Worm (Caenorhabditis elegans) whole organism, young adult: ENCODE measurements around the gene K09C6.9.
A peak's percentile ranks its signal among the peaks of the same experiment; 100 is the strongest.

Experiments used
- C06A6.2 ChIP-seq: fragments of 200-800 bp; sonication (Bioruptor generic); conservative IDR thresholded peaks from 2 replicates; pipeline ENCODE4 v1.3.6; 2022; ENCODE audit warnings: missing genetic modification characterization, missing compliant biosample characterization
- C17E4.6 ChIP-seq: fragments of 200-800 bp; sonication (Bioruptor generic); IDR thresholded peaks from 2 replicates; pipeline ENCODE4 v1.3.6; 2022; ENCODE audit warnings: missing genetic modification reagents, missing genetic modification characterization, missing compliant biosample characterization
- F33H1.4 ChIP-seq: fragments of 200-800 bp; sonication (Bioruptor generic); IDR thresholded peaks from 2 replicates; pipeline ENCODE4 v1.3.6; 2022; ENCODE audit warnings: missing genetic modification reagents, missing genetic modification characterization, missing compliant biosample characterization
- F57A8.1 ChIP-seq: fragments of 200-800 bp; sonication (Bioruptor generic); optimal IDR thresholded peaks from 2 replicates; lab custom pipeline; 2018; ENCODE audit warnings: mild to moderate bottlenecking, missing genetic modification characterization, moderate library complexity, missing compliant biosample characterization
- K12H6.12 ChIP-seq: fragments of 200-800 bp; sonication (Bioruptor generic); optimal IDR thresholded peaks from 2 replicates; lab custom pipeline; 2018; ENCODE audit warnings: mild to moderate bottlenecking, missing genetic modification characterization, missing compliant biosample characterization
- Y79H2A.3 ChIP-seq: fragments of 200-800 bp; sonication (Bioruptor generic); conservative IDR thresholded peaks from 2 replicates; pipeline ENCODE4 v1.3.6; 2022; ENCODE audit warnings: missing genetic modification reagents, missing genetic modification characterization, missing compliant biosample characterization
- aptf-3 ChIP-seq: fragments of 200-800 bp; sonication (Bioruptor generic); IDR thresholded peaks from 2 replicates; pipeline ENCODE4 v1.3.6; 2022; ENCODE audit warnings: missing genetic modification characterization, missing compliant biosample characterization
- attf-5 ChIP-seq: fragments of 200-800 bp; sonication (Bioruptor generic); optimal IDR thresholded peaks from 2 replicates; lab custom pipeline; 2018; ENCODE audit warnings: mild to moderate bottlenecking, missing genetic modification characterization, missing compliant biosample characterization
- bed-1 ChIP-seq: fragments of 200-800 bp; sonication (Bioruptor generic); IDR thresholded peaks from 2 replicates; pipeline ENCODE4 v1.3.6; 2022; ENCODE audit warnings: missing genetic modification reagents, missing genetic modification characterization, missing compliant biosample characterization
- cebp-1 ChIP-seq, 2 experiments: fragments of 200-800 bp in 1 of 2; sonication (Bioruptor generic) in 1 of 2; sonication (generic microtip) in 1 of 2; IDR thresholded peaks in 1 of 2; optimal IDR thresholded peaks in 1 of 2; 2 replicates each; pipeline versions ENCODE4 v1.3.6 to Lab custom; 2017 to 2022; ENCODE audit warnings: missing compliant biosample characterization in 2 of 2, missing genetic modification characterization in 2 of 2, mild to moderate bottlenecking in 1 of 2, missing genetic modification reagents in 1 of 2, moderate library complexity in 1 of 2
- ceh-58 ChIP-seq: fragments of 200-800 bp; sonication (Bioruptor generic); IDR thresholded peaks from 2 replicates; pipeline ENCODE4 v1.3.6; 2022; ENCODE audit warnings: missing genetic modification characterization, missing compliant biosample characterization
- dox-1 ChIP-seq: fragments of 200-800 bp; sonication (Bioruptor generic); IDR thresholded peaks from 2 replicates; pipeline ENCODE4 v1.3.6; 2022; ENCODE audit warnings: missing genetic modification reagents, missing genetic modification characterization, missing compliant biosample characterization
- egl-18 ChIP-seq: fragments of 200-800 bp; sonication (Bioruptor generic); IDR thresholded peaks from 2 replicates; pipeline ENCODE4 v1.3.6; 2022; ENCODE audit warnings: missing genetic modification reagents, missing genetic modification characterization, missing compliant biosample characterization
- egl-44 ChIP-seq: fragments of 200-800 bp; sonication (Bioruptor generic); IDR thresholded peaks from 2 replicates; pipeline ENCODE4 v1.3.6; 2022; ENCODE audit warnings: missing genetic modification reagents, missing genetic modification characterization, missing compliant biosample characterization
- ekl-4 ChIP-seq: fragments of 200-800 bp; sonication (Bioruptor generic); IDR thresholded peaks from 2 replicates; pipeline ENCODE4 v1.3.6; 2022; ENCODE audit warnings: missing genetic modification reagents, missing genetic modification characterization, missing compliant biosample characterization
- fkh-3 ChIP-seq: sonication (generic microtip); optimal IDR thresholded peaks from 2 replicates; lab custom pipeline; 2016; ENCODE audit warnings: mild to moderate bottlenecking, missing genetic modification characterization, missing compliant biosample characterization
- him-1 ChIP-seq: sonication (generic microtip); optimal IDR thresholded peaks from 2 replicates; lab custom pipeline; 2016; ENCODE audit warnings: missing genotype, missing genetic modification reagents, missing genetic modification characterization, missing compliant biosample characterization
- hlh-12 ChIP-seq: sonication (generic microtip); optimal IDR thresholded peaks from 2 replicates; lab custom pipeline; 2016; ENCODE audit warnings: missing genetic modification characterization, missing compliant biosample characterization
- hmg-20 ChIP-seq: fragments of 200-800 bp; sonication (Bioruptor generic); IDR thresholded peaks from 2 replicates; pipeline ENCODE4 v1.3.6; 2022; ENCODE audit warnings: missing genetic modification reagents, missing genetic modification characterization, missing compliant biosample characterization
- hsf-1 ChIP-seq: fragments of 200-800 bp; sonication (Bioruptor generic); IDR thresholded peaks from 2 replicates; pipeline ENCODE4 v1.3.6; 2022; ENCODE audit warnings: missing genetic modification reagents, missing genetic modification characterization, missing compliant biosample characterization
- lin-26 ChIP-seq: fragments of 200-800 bp; sonication (Bioruptor generic); IDR thresholded peaks from 2 replicates; pipeline ENCODE4 v1.3.6; 2022; ENCODE audit warnings: missing genetic modification reagents, missing genetic modification characterization, missing compliant biosample characterization
- lsl-1 ChIP-seq: fragments of 200-800 bp; sonication (Bioruptor generic); optimal IDR thresholded peaks from 2 replicates; lab custom pipeline; 2018; ENCODE audit warnings: mild to moderate bottlenecking, missing genetic modification characterization, moderate library complexity, missing compliant biosample characterization
- madf-3 ChIP-seq: fragments of 200-800 bp; sonication (Bioruptor generic); IDR thresholded peaks from 2 replicates; pipeline ENCODE4 v1.3.6; 2022; ENCODE audit warnings: missing genetic modification reagents, missing genetic modification characterization, missing compliant biosample characterization
- madf-6 ChIP-seq: fragments of 200-800 bp; sonication (Bioruptor generic); IDR thresholded peaks from 2 replicates; pipeline ENCODE4 v1.3.6; 2022; ENCODE audit warnings: missing genetic modification reagents, missing genetic modification characterization, missing compliant biosample characterization
- mcd-1 ChIP-seq: fragments of 200-800 bp; sonication (Bioruptor generic); IDR thresholded peaks from 2 replicates; pipeline ENCODE4 v1.3.6; 2022; ENCODE audit warnings: missing genetic modification reagents, missing genetic modification characterization, missing compliant biosample characterization
- mel-28 ChIP-seq: sonication (generic microtip); optimal IDR thresholded peaks from 2 replicates; lab custom pipeline; 2016; ENCODE audit warnings: borderline replicate concordance, mild to moderate bottlenecking, missing genetic modification characterization, missing compliant biosample characterization
- mxl-1 ChIP-seq: sonication (generic microtip); optimal IDR thresholded peaks from 2 replicates; lab custom pipeline; 2016; ENCODE audit warnings: missing genetic modification characterization, missing compliant biosample characterization
- nfya-2 ChIP-seq: fragments of 200-800 bp; sonication (Bioruptor generic); IDR thresholded peaks from 2 replicates; pipeline ENCODE4 v1.3.6; 2022; ENCODE audit warnings: missing genetic modification reagents, missing genetic modification characterization, missing compliant biosample characterization
- nhr-90 ChIP-seq: sonication (generic microtip); optimal IDR thresholded peaks from 2 replicates; lab custom pipeline; 2016; ENCODE audit warnings: missing genotype, mild to moderate bottlenecking, missing genetic modification characterization, missing compliant biosample characterization
- pha-4 ChIP-seq: fragments of 150-350 bp; sonication (generic microtip); optimal IDR thresholded peaks from 2 replicates; lab custom pipeline; 2014; ENCODE audit warnings: missing biosample characterization, missing genetic modification reagents, missing genetic modification characterization
- sdz-38 ChIP-seq: sonication (generic microtip); optimal IDR thresholded peaks from 2 replicates; lab custom pipeline; 2016; ENCODE audit warnings: missing genotype, missing genetic modification characterization, missing compliant biosample characterization
- sea-2 ChIP-seq: fragments of 200-800 bp; sonication (Bioruptor generic); IDR thresholded peaks from 2 replicates; pipeline ENCODE4 v1.3.6; 2022; ENCODE audit warnings: missing genetic modification characterization, missing compliant biosample characterization
- somi-1 ChIP-seq: fragments of 200-800 bp; sonication (Bioruptor generic); optimal IDR thresholded peaks from 2 replicates; lab custom pipeline; 2018; ENCODE audit warnings: mild to moderate bottlenecking, missing genetic modification characterization, missing compliant biosample characterization
- tbp1 ChIP-seq: fragments of 200-800 bp; sonication (Bioruptor generic); optimal IDR thresholded peaks from 2 replicates; lab custom pipeline; 2018; ENCODE audit warnings: mild to moderate bottlenecking, missing genetic modification characterization, missing compliant biosample characterization
- tlf-1 ChIP-seq: fragments of 200-800 bp; sonication (Bioruptor generic); optimal IDR thresholded peaks from 2 replicates; lab custom pipeline; 2018; ENCODE audit warnings: mild to moderate bottlenecking, missing genetic modification characterization, missing compliant biosample characterization
- unc-62 ChIP-seq: fragments of 150-350 bp; optimal IDR thresholded peaks from 2 replicates; lab custom pipeline; 2014; ENCODE audit warnings: missing biosample characterization, missing genetic modification reagents, missing genetic modification characterization
- xnd-1 ChIP-seq: sonication (generic microtip); optimal IDR thresholded peaks from 2 replicates; lab custom pipeline; 2016; ENCODE audit warnings: missing genotype, missing genetic modification reagents, missing genetic modification characterization, missing compliant biosample characterization
- zim-3 ChIP-seq: sonication (generic microtip); optimal IDR thresholded peaks from 2 replicates; lab custom pipeline; 2017; ENCODE audit warnings: mild to moderate bottlenecking, missing genetic modification characterization, moderate library complexity, missing compliant biosample characterization
- ztf-18 ChIP-seq: sonication (generic microtip); optimal IDR thresholded peaks from 2 replicates; lab custom pipeline; 2016; ENCODE audit warnings: missing genotype, mild to moderate bottlenecking, missing genetic modification characterization, missing compliant biosample characterization
- ztf-22 ChIP-seq: fragments of 200-800 bp; sonication (Bioruptor generic); optimal IDR thresholded peaks from 2 replicates; lab custom pipeline; 2018; ENCODE audit warnings: mild to moderate bottlenecking, missing genetic modification characterization, moderate library complexity, missing compliant biosample characterization
- ztf-6 ChIP-seq: fragments of 200-800 bp; sonication (Bioruptor generic); IDR thresholded peaks from 2 replicates; pipeline ENCODE4 v1.3.6; 2022; ENCODE audit warnings: missing genetic modification reagents, missing genetic modification characterization, missing compliant biosample characterization

The K09C6.9 gene

ce11 chrV:858841-859456 is 4.1 kb upstream of the K09C6.9 start (continued):
- TF ChIP-seq nhr-90 (tag; lab: Kevin White, UChicago) (no peak), ceh-58 (GFP tag; lab: Robert Waterston, UW) (no peak), lsl-1 (GFP tag; lab: Kevin White, UChicago) (peak; percentile 7), dox-1 (GFP tag; lab: Robert Waterston, UW) (peak; percentile 60), mcd-1 (GFP tag; lab: Robert Waterston, UW) (peak; percentile 69), fkh-3 (tag; lab: Kevin White, UChicago) (no peak), somi-1 (GFP tag; lab: Kevin White, UChicago) (no peak), F57A8.1 (GFP tag; lab: Kevin White, UChicago) (no peak), pha-4 (tag; lab: Kevin White, UChicago) (no peak), Y79H2A.3 (no peak), C17E4.6 (GFP tag; lab: Robert Waterston, UW) (no peak), sdz-38 (tag; lab: Kevin White, UChicago) (no peak), lin-26 (GFP tag; lab: Robert Waterston, UW) (peak; percentile 83), sea-2 (GFP tag; lab: Robert Waterston, UW) (peak; percentile 64; the same call in 1 of the 2 replicates), xnd-1 (tag; lab: Kevin White, UChicago) (peak; percentile 32), ztf-18 (tag; lab: Kevin White, UChicago) (peak; percentile 11), madf-6 (peak; percentile 81), F33H1.4 (GFP tag; lab: Robert Waterston, UW) (0 out of 2 replicates have a peak, but pooled peaks have one; percentile 17), bed-1 (no peak), attf-5 (no peak), hsf-1 (peak; percentile 66; the same call in 1 of the 2 replicates), hmg-20 (0 out of 2 replicates have a peak, but pooled peaks have one; percentile 67), him-1 (tag; lab: Kevin White, UChicago) (peak; percentile 85), madf-3 (no peak), egl-18 (GFP tag; lab: Robert Waterston, UW) (0 out of 2 replicates have a peak, but pooled peaks have one; percentile 43), C06A6.2 (GFP tag; lab: Robert Waterston, UW) (no peak), aptf-3 (GFP tag; lab: Robert Waterston, UW) (no peak), ztf-6 (0 out of 2 replicates have a peak, but pooled peaks have one; percentile 51), tlf-1 (GFP tag; lab: Kevin White, UChicago) (no peak), ekl-4 (GFP tag; lab: Robert Waterston, UW) (peak; percentile 38; the same call in 1 of the 2 replicates), ztf-22 (GFP tag; lab: Kevin White, UChicago) (no peak), egl-44 (GFP tag; lab: Robert Waterston, UW) (0 out of 2 replicates have a peak, but pooled peaks have one; percentile 36), mxl-1 (tag; lab: Kevin White, UChicago) (peak; percentile 32), hlh-12 (tag; lab: Kevin White, UChicago) (no peak)

- TF ChIP-seq nfya-2 (GFP tag; lab: Robert Waterston, UW) (no peak), hmg-20 (no peak), mel-28 (tag; lab: Kevin White, UChicago) (no peak), cebp-1 (GFP tag; IDR thresholded peaks at IDR 0.05; lab: Robert Waterston, UW) (no peak), cebp-1 (tag; optimal IDR thresholded peaks at IDR 0.05; lab: Kevin White, UChicago) (no peak), unc-62 (GFP tag; lab: Kevin White, UChicago) (no peak), tlf-1 (GFP tag; lab: Kevin White, UChicago) (no peak), K12H6.12 (no peak), mxl-1 (tag; lab: Kevin White, UChicago) (no peak), lin-26 (GFP tag; lab: Robert Waterston, UW) (no peak), zim-3 (no peak), tbp1 (GFP tag; lab: Kevin White, UChicago) (no peak)
These were observed 1.7 kb upstream of the K09C6.9 start, which contains the start of gene K09C6.2 for ce11 chrV:856549-856948. Gene K09C6.2 (plus strand): TSS chrV:856849.
